Fruit fly (Drosophila melanogaster) whole organism, prepupa: ENCODE data around the gene Or92a.

Experiments used
- Blimp-1 ChIP-seq: fragments of 200-800 bp; sonication (Bioruptor generic); optimal IDR thresholded peaks from 3 replicates; lab custom pipeline; 2017; ENCODE audit warnings: missing biosample characterization, missing genetic modification characterization, mild to moderate bottlenecking, moderate library complexity, missing genetic modification reagents
- CG10631 ChIP-seq: fragments of 200-800 bp; sonication (Bioruptor generic); optimal IDR thresholded peaks from 2 replicates; lab custom pipeline; 2016; ENCODE audit warnings: missing biosample characterization, missing genetic modification characterization
- CG11294 ChIP-seq: fragments of 200-800 bp; sonication (Bioruptor generic); IDR thresholded peaks from 2 replicates; pipeline ENCODE4 v1.3.6; 2022; ENCODE audit warnings: missing biosample characterization, missing genetic modification characterization
- CG11762 ChIP-seq: fragments of 200-800 bp; sonication (Bioruptor generic); optimal IDR thresholded peaks from 3 replicates; lab custom pipeline; 2016; ENCODE audit warnings: missing biosample characterization, missing genetic modification characterization; ENCODE audit not compliant: insufficient read depth
- CG11902 ChIP-seq: fragments of 200-800 bp; sonication (Bioruptor generic); optimal IDR thresholded peaks from 3 replicates; lab custom pipeline; 2016; ENCODE audit warnings: missing biosample characterization, missing genetic modification characterization
- CG15336 ChIP-seq: fragments of 200-800 bp; sonication (Bioruptor generic); IDR thresholded peaks from 2 replicates; pipeline ENCODE4 v1.3.6; 2022; ENCODE audit warnings: missing biosample characterization, missing genetic modification characterization
- CG16779 ChIP-seq: fragments of 200-800 bp; sonication (Bioruptor generic); optimal IDR thresholded peaks from 3 replicates; lab custom pipeline; 2017; ENCODE audit warnings: missing biosample characterization, mild to moderate bottlenecking, missing genetic modification characterization
- CG3032 ChIP-seq: fragments of 200-800 bp; optimal IDR thresholded peaks from 2 replicates; lab custom pipeline; 2019; ENCODE audit warnings: missing biosample characterization, mild to moderate bottlenecking, missing genetic modification characterization, moderate library complexity
- CG32006 ChIP-seq: fragments of 200-800 bp; sonication (Bioruptor generic); optimal IDR thresholded peaks from 3 replicates; lab custom pipeline; 2017; ENCODE audit warnings: missing biosample characterization, mild to moderate bottlenecking, missing genetic modification characterization
- CG3919 ChIP-seq: fragments of 200-800 bp; sonication (Bioruptor generic); optimal IDR thresholded peaks from 3 replicates; lab custom pipeline; 2016; ENCODE audit warnings: missing biosample characterization, missing genetic modification characterization
- CG4318 ChIP-seq: fragments of 200-800 bp; sonication (Bioruptor generic); optimal IDR thresholded peaks from 3 replicates; lab custom pipeline; 2017; ENCODE audit warnings: missing biosample characterization, mild to moderate bottlenecking, missing genetic modification characterization
- CG6163 ChIP-seq: fragments of 200-800 bp; sonication (Bioruptor generic); IDR thresholded peaks from 3 replicates; pipeline ENCODE4 v1.3.6; 2022; ENCODE audit warnings: missing biosample characterization, missing genetic modification characterization
- CG6276 ChIP-seq: fragments of 200-800 bp; sonication (Bioruptor generic); optimal IDR thresholded peaks from 2 replicates; lab custom pipeline; 2017; ENCODE audit warnings: missing biosample characterization, mild to moderate bottlenecking, missing genetic modification characterization
- CG6792 ChIP-seq: fragments of 200-800 bp; sonication (Bioruptor generic); optimal IDR thresholded peaks from 3 replicates; lab custom pipeline; 2016; ENCODE audit warnings: missing biosample characterization, missing genetic modification characterization
- CG6808 ChIP-seq: fragments of 200-800 bp; sonication (Bioruptor generic); optimal IDR thresholded peaks from 3 replicates; lab custom pipeline; 2017; ENCODE audit warnings: missing biosample characterization, missing genetic modification characterization, mild to moderate bottlenecking, moderate library complexity, missing genetic modification reagents
- CG8119 ChIP-seq: fragments of 200-800 bp; sonication (Bioruptor generic); IDR thresholded peaks from 3 replicates; pipeline ENCODE4 v1.3.6; 2022; ENCODE audit warnings: missing biosample characterization, missing genetic modification characterization
- CG8319 ChIP-seq: fragments of 200-800 bp; sonication (Bioruptor generic); optimal IDR thresholded peaks from 3 replicates; lab custom pipeline; 2016; ENCODE audit warnings: missing biosample characterization, missing genetic modification characterization
- CG8632 ChIP-seq: fragments of 200-800 bp; sonication (Bioruptor generic); optimal IDR thresholded peaks from 3 replicates; lab custom pipeline; 2016; ENCODE audit warnings: missing biosample characterization, missing genetic modification characterization
- Eip75B ChIP-seq: fragments of 200-800 bp; sonication (Bioruptor generic); optimal IDR thresholded peaks from 3 replicates; lab custom pipeline; 2016; ENCODE audit warnings: missing biosample characterization, missing genetic modification characterization
- Ets21C ChIP-seq: fragments of 200-800 bp; sonication (Bioruptor generic); optimal IDR thresholded peaks from 3 replicates; lab custom pipeline; 2016; ENCODE audit warnings: missing biosample characterization, missing genetic modification characterization
- Hr38 ChIP-seq: sonication (Bioruptor generic); optimal IDR thresholded peaks from 2 replicates; lab custom pipeline; 2016; ENCODE audit warnings: missing biosample characterization, missing genetic modification characterization
- Hr4 ChIP-seq: fragments of 200-800 bp; sonication (Bioruptor generic); optimal IDR thresholded peaks from 3 replicates; lab custom pipeline; 2016; ENCODE audit warnings: missing biosample characterization, missing genetic modification characterization
- Met ChIP-seq: fragments of 200-800 bp; sonication (Bioruptor generic); optimal IDR thresholded peaks from 3 replicates; lab custom pipeline; 2016; ENCODE audit warnings: missing biosample characterization, missing genetic modification characterization
- OdsH ChIP-seq: fragments of 200-800 bp; sonication (Bioruptor generic); optimal IDR thresholded peaks from 3 replicates; lab custom pipeline; 2016; ENCODE audit warnings: missing biosample characterization, missing genetic modification characterization
- Smox ChIP-seq: fragments of 200-800 bp; sonication (Bioruptor generic); optimal IDR thresholded peaks from 3 replicates; lab custom pipeline; 2016; ENCODE audit warnings: missing biosample characterization, missing genetic modification characterization
- Sox102F ChIP-seq: fragments of 200-800 bp; sonication (Bioruptor generic); optimal IDR thresholded peaks from 2 replicates; lab custom pipeline; 2016; ENCODE audit warnings: missing biosample characterization, mild to moderate bottlenecking, missing genetic modification characterization
- achi ChIP-seq: fragments of 200-800 bp; sonication (Bioruptor generic); optimal IDR thresholded peaks from 3 replicates; lab custom pipeline; 2016; ENCODE audit warnings: missing biosample characterization, missing genetic modification characterization
- acj6 ChIP-seq: fragments of 200-800 bp; sonication (Bioruptor generic); optimal IDR thresholded peaks from 3 replicates; lab custom pipeline; 2016; ENCODE audit warnings: missing biosample characterization, missing genetic modification characterization
- cyc ChIP-seq: fragments of 200-800 bp; sonication (Bioruptor generic); optimal IDR thresholded peaks from 3 replicates; lab custom pipeline; 2016; ENCODE audit warnings: missing biosample characterization, missing genetic modification characterization
- dac ChIP-seq: fragments of 200-800 bp; sonication (Bioruptor generic); optimal IDR thresholded peaks from 2 replicates; lab custom pipeline; 2017; ENCODE audit warnings: missing biosample characterization, mild to moderate bottlenecking, missing genetic modification characterization
- eg ChIP-seq: fragments of 200-800 bp; sonication (Bioruptor generic); IDR thresholded peaks from 3 replicates; pipeline ENCODE4 v1.3.6; 2022; ENCODE audit warnings: missing biosample characterization, missing genetic modification characterization
- fd59A ChIP-seq: fragments of 200-800 bp; sonication (Bioruptor generic); optimal IDR thresholded peaks from 2 replicates; lab custom pipeline; 2017; ENCODE audit warnings: missing biosample characterization, mild to moderate bottlenecking, missing genetic modification characterization, missing genetic modification reagents
- fd85E ChIP-seq: fragments of 200-800 bp; sonication (Bioruptor generic); optimal IDR thresholded peaks from 3 replicates; lab custom pipeline; 2016; ENCODE audit warnings: missing biosample characterization, missing genetic modification characterization
- fkh ChIP-seq: fragments of 200-800 bp; sonication (Bioruptor generic); optimal IDR thresholded peaks from 3 replicates; lab custom pipeline; 2017; ENCODE audit warnings: missing biosample characterization, mild to moderate bottlenecking, missing genetic modification characterization, moderate library complexity
- net ChIP-seq: fragments of 200-800 bp; sonication (Bioruptor generic); optimal IDR thresholded peaks from 3 replicates; lab custom pipeline; 2016; ENCODE audit warnings: missing biosample characterization, missing genetic modification characterization
- pdm3 ChIP-seq: fragments of 200-800 bp; sonication (Bioruptor generic); optimal IDR thresholded peaks from 3 replicates; lab custom pipeline; 2016; ENCODE audit warnings: missing biosample characterization, missing genetic modification characterization
- salr ChIP-seq, 2 experiments: fragments of 200-800 bp; sonication (Bioruptor generic); optimal IDR thresholded peaks; 3 replicates each; lab custom pipeline; 2016 to 2018; ENCODE audit warnings: missing biosample characterization in 2 of 2, missing genetic modification characterization in 2 of 2, mild to moderate bottlenecking in 1 of 2
- ss ChIP-seq, 2 experiments: fragments of 200-800 bp; sonication (Bioruptor generic); optimal IDR thresholded peaks; 2 replicates in 1 of 2; 3 replicates in 1 of 2; lab custom pipeline; 2017 to 2018; ENCODE audit warnings: mild to moderate bottlenecking in 2 of 2, missing biosample characterization in 2 of 2, missing genetic modification characterization in 2 of 2, moderate library complexity in 1 of 2
- topi ChIP-seq: fragments of 200-800 bp; sonication (Bioruptor generic); optimal IDR thresholded peaks from 3 replicates; lab custom pipeline; 2016; ENCODE audit warnings: missing biosample characterization, missing genetic modification characterization
- vri ChIP-seq: fragments of 200-800 bp; sonication (Bioruptor generic); optimal IDR thresholded peaks from 3 replicates; lab custom pipeline; 2016; ENCODE audit warnings: missing biosample characterization, mild to moderate bottlenecking, missing genetic modification characterization

Gene Or92a

dm6 chr3R:20501327-20501726 lies 3.3 kb upstream of the Or92a start, which contains the start of gene Dic2:
Gene Dic2 (minus strand): TSS chr3R:20501427.
- TF ChIP-seq CG11294 (GFP tag; lab: Robert Waterston, UW) (no peak), CG6163 (GFP tag; lab: Robert Waterston, UW) (no peak), fd85E (GFP tag; lab: Kevin White, UChicago) (no peak), net (no peak), pdm3 (no peak), Hr4 (GFP tag; lab: Kevin White, UChicago) (no peak), CG11902 (GFP tag; lab: Kevin White, UChicago) (no peak), fkh (GFP tag; lab: Kevin White, UChicago) (no peak), topi (GFP tag; lab: Kevin White, UChicago) (no peak), eg (GFP tag; lab: Robert Waterston, UW) (no peak), CG3032 (no peak), CG8119 (GFP tag; lab: Robert Waterston, UW) (no peak), fd59A (GFP tag; lab: Kevin White, UChicago) (no peak), vri (GFP tag; lab: Kevin White, UChicago) (no peak), Eip75B (GFP tag; lab: Kevin White, UChicago) (no peak), Smox (GFP tag; lab: Kevin White, UChicago) (no peak), achi (GFP tag; lab: Kevin White, UChicago) (no peak), CG8632 (GFP tag; lab: Kevin White, UChicago) (no peak), CG11762 (GFP tag; lab: Kevin White, UChicago) (no peak)
- TF ChIP-seq, all 60 proteins: peak for 0

dm6 chr3R:20501910-20502309 lies 2.7 kb upstream of the Or92a start, which contains the start of gene CG46441:
Gene CG46441 (minus strand): TSS chr3R:20502010.
- TF ChIP-seq CG6276 (GFP tag; lab: Kevin White, UChicago) (no peak), CG10631 (GFP tag; lab: Kevin White, UChicago) (no peak), Met (GFP tag; lab: Kevin White, UChicago) (no peak), CG8319 (GFP tag; lab: Kevin White, UChicago) (no peak), CG8632 (GFP tag; lab: Kevin White, UChicago) (no peak), dac (no peak), Blimp-1 (no peak), fkh (GFP tag; lab: Kevin White, UChicago) (no peak), CG32006 (GFP tag; lab: Kevin White, UChicago) (no peak), net (no peak), fd85E (GFP tag; lab: Kevin White, UChicago) (no peak), pdm3 (no peak), CG6808 (GFP tag; lab: Kevin White, UChicago) (no peak), ss (GFP tag; optimal IDR thresholded peaks at IDR 0.05; lab: Kevin White, UChicago) (no peak)

- TF ChIP-seq Met (GFP tag; lab: Kevin White, UChicago) (no peak), fkh (GFP tag; lab: Kevin White, UChicago) (no peak), CG3919 (no peak), CG6276 (GFP tag; lab: Kevin White, UChicago) (no peak), Sox102F (GFP tag; lab: Kevin White, UChicago) (no peak), Ets21C (GFP tag; lab: Kevin White, UChicago) (no peak), eg (GFP tag; lab: Robert Waterston, UW) (no peak), OdsH (GFP tag; lab: Kevin White, UChicago) (no peak), CG15336 (GFP tag; lab: Robert Waterston, UW) (no peak), cyc (GFP tag; lab: Kevin White, UChicago) (no peak), salr (GFP tag; optimal IDR thresholded peaks at IDR 0.05; lab: Kevin White, UChicago) (no peak), CG6808 (GFP tag; lab: Kevin White, UChicago) (no peak), CG4318 (no peak), fd59A (GFP tag; lab: Kevin White, UChicago) (no peak), CG16779 (tag; lab: Kevin White, UChicago) (no peak), CG6792 (GFP tag; lab: Kevin White, UChicago) (no peak), fd85E (GFP tag; lab: Kevin White, UChicago) (no peak), Hr38 (GFP tag; lab: Kevin White, UChicago) (no peak), acj6 (no peak)
Observed at dm6 chr3R:20503646-20504045, 942 bp upstream of the Or92a start, which contains the start of gene MtnB. Gene MtnB (minus strand): TSS chr3R:20503746.
